Worm (Caenorhabditis elegans): ENCODE measurements around the gene pals-29.

DNA sequence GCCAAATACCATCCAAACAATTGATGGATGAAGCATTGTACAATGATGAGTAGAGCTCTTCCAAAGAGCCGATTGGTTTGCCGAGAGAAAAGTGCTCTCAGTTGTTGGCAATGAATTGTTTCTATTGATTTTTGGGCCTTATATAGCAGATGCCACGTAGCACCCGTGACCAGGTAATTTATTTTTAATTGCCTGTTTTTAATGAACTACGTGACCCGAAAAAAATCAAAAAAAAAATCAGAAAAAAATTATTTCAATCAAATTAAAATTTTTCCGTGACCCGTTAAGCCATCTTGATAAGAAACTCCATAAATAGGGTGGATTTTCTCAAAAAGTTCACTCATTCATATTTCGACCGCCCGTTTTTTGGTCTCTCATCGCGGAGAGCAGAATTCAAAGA, 23.0 kb downstream of the pals-29 start, which contains the start of the genes Y57G11A.2 and T27E7.1:
- TF ChIP-seq cog-1 (tag; optimal IDR thresholded peaks at IDR 0.05) (no peak), klf-2 (GFP tag; conservative IDR thresholded peaks at IDR 0.05) (no peak), med-1 (GFP tag; optimal IDR thresholded peaks at IDR 0.05; ENCODE audit: insufficient read depth) (no peak), tab-1 (GFP tag; IDR thresholded peaks at IDR 0.05) (no peak)

Measured in whole organism, midembryonic.